Worm (Caenorhabditis elegans) whole organism, mixed stage, embryonic: ENCODE measurements around the gene B0507.6.

Experiments used
- M03D4.4 ChIP-seq: sonication (generic microtip); optimal IDR thresholded peaks from 2 replicates; lab custom pipeline; 2017; ENCODE audit warnings: mild to moderate bottlenecking, missing genetic modification characterization, missing compliant biosample characterization
- bed-3 ChIP-seq: fragments of 200-800 bp; sonication (Bioruptor generic); optimal IDR thresholded peaks from 3 replicates; lab custom pipeline; 2018; ENCODE audit warnings: mild to moderate bottlenecking, missing genetic modification characterization, moderate library complexity, missing compliant biosample characterization
- blmp-1 ChIP-seq: fragments of 150-350 bp; optimal IDR thresholded peaks from 2 replicates; lab custom pipeline; 2014; ENCODE audit warnings: missing biosample characterization, missing genetic modification characterization
- ceh-39 ChIP-seq: fragments of 150-350 bp; optimal IDR thresholded peaks from 2 replicates; lab custom pipeline; 2014; ENCODE audit warnings: missing biosample characterization, missing genetic modification characterization
- ceh-43 ChIP-seq: fragments of 200-800 bp; sonication (Bioruptor generic); optimal IDR thresholded peaks from 2 replicates; lab custom pipeline; 2018; ENCODE audit warnings: mild to moderate bottlenecking, missing genetic modification characterization, moderate library complexity, missing compliant biosample characterization
- ceh-83 ChIP-seq: fragments of 200-800 bp; sonication (Bioruptor generic); optimal IDR thresholded peaks from 2 replicates; lab custom pipeline; 2018; ENCODE audit warnings: mild to moderate bottlenecking, missing genetic modification characterization, missing compliant biosample characterization
- ces-1 ChIP-seq: fragments of 150-350 bp; optimal IDR thresholded peaks from 2 replicates; lab custom pipeline; 2014; ENCODE audit warnings: missing biosample characterization, missing genetic modification reagents, missing genetic modification characterization
- cnd-1 ChIP-seq: fragments of 200-800 bp; sonication (Bioruptor generic); optimal IDR thresholded peaks from 2 replicates; lab custom pipeline; 2018; ENCODE audit warnings: mild to moderate bottlenecking, missing genetic modification characterization, missing compliant biosample characterization
- drap-1 ChIP-seq: fragments of 200-800 bp; sonication (Bioruptor generic); optimal IDR thresholded peaks from 3 replicates; lab custom pipeline; 2018; ENCODE audit warnings: mild to moderate bottlenecking, missing genetic modification characterization, missing compliant biosample characterization
- elt-1 ChIP-seq: sonication (generic microtip); optimal IDR thresholded peaks from 2 replicates; lab custom pipeline; 2017; ENCODE audit warnings: missing genetic modification characterization, mild to moderate bottlenecking, missing compliant biosample characterization, antibody characterized with exemption, moderate library complexity, borderline replicate concordance; ENCODE audit not compliant: insufficient read depth
- ham-2 ChIP-seq: fragments of 200-800 bp; sonication (Bioruptor generic); optimal IDR thresholded peaks from 2 replicates; lab custom pipeline; 2018; ENCODE audit warnings: mild to moderate bottlenecking, missing genetic modification characterization, missing compliant biosample characterization
- hlh-1 ChIP-seq: fragments of 150-350 bp; optimal IDR thresholded peaks from 2 replicates; lab custom pipeline; 2014; ENCODE audit warnings: missing biosample characterization, missing genetic modification reagents, missing genetic modification characterization
- lin-13 ChIP-seq: fragments of 150-350 bp; optimal IDR thresholded peaks from 2 replicates; lab custom pipeline; 2014; ENCODE audit warnings: missing biosample characterization, missing genetic modification characterization
- lin-32 ChIP-seq: fragments of 200-800 bp; sonication (Bioruptor generic); optimal IDR thresholded peaks from 2 replicates; lab custom pipeline; 2018; ENCODE audit warnings: mild to moderate bottlenecking, missing genetic modification characterization, missing compliant biosample characterization
- lsy-2 ChIP-seq: fragments of 150-350 bp; optimal IDR thresholded peaks from 2 replicates; lab custom pipeline; 2014; ENCODE audit warnings: missing biosample characterization, missing genetic modification characterization
- mab-5 ChIP-seq: fragments of 150-350 bp; optimal IDR thresholded peaks from 2 replicates; lab custom pipeline; 2014; ENCODE audit warnings: missing biosample characterization, missing genetic modification characterization
- mep-1 ChIP-seq: fragments of 150-350 bp; optimal IDR thresholded peaks from 2 replicates; lab custom pipeline; 2017; ENCODE audit warnings: missing biosample characterization, missing genetic modification reagents, missing genetic modification characterization, inconsistent platforms
- mls-2 ChIP-seq: sonication (generic microtip); optimal IDR thresholded peaks from 2 replicates; lab custom pipeline; 2016; ENCODE audit warnings: mild to moderate bottlenecking, missing genetic modification characterization, moderate library complexity, missing compliant biosample characterization
- nhr-237 ChIP-seq: fragments of 150-350 bp; optimal IDR thresholded peaks from 2 replicates; lab custom pipeline; 2014; ENCODE audit warnings: missing biosample characterization, missing genetic modification characterization
- nhr-28 ChIP-seq: fragments of 150-350 bp; optimal IDR thresholded peaks from 2 replicates; lab custom pipeline; 2014; ENCODE audit warnings: missing biosample characterization, missing genetic modification characterization
- nhr-76 ChIP-seq: sonication (generic microtip); optimal IDR thresholded peaks from 2 replicates; lab custom pipeline; 2017; ENCODE audit warnings: missing biosample characterization, missing genetic modification characterization
- pha-4 ChIP-seq: fragments of 150-350 bp; optimal IDR thresholded peaks from 2 replicates; lab custom pipeline; 2018; ENCODE audit warnings: missing biosample characterization, missing genetic modification reagents, missing genetic modification characterization
- sem-2 ChIP-seq: fragments of 200-800 bp; sonication (Bioruptor generic); optimal IDR thresholded peaks from 2 replicates; lab custom pipeline; 2018; ENCODE audit warnings: mild to moderate bottlenecking, missing genetic modification characterization, missing compliant biosample characterization
- sptf-1 ChIP-seq: sonication (generic microtip); optimal IDR thresholded peaks from 2 replicates; lab custom pipeline; 2017; ENCODE audit warnings: mild to moderate bottlenecking, missing genetic modification characterization, moderate library complexity, missing compliant biosample characterization
- tbx-8 ChIP-seq: fragments of 200-800 bp; sonication (Bioruptor generic); optimal IDR thresholded peaks from 2 replicates; lab custom pipeline; 2018; ENCODE audit warnings: mild to moderate bottlenecking, missing genetic modification characterization, moderate library complexity, missing compliant biosample characterization
- unc-120 ChIP-seq: sonication (generic microtip); optimal IDR thresholded peaks from 2 replicates; lab custom pipeline; 2017; ENCODE audit warnings: missing genetic modification characterization, missing compliant biosample characterization; ENCODE audit not compliant: poor library complexity, severe bottlenecking
- unc-62 ChIP-seq: fragments of 150-350 bp; optimal IDR thresholded peaks from 2 replicates; lab custom pipeline; 2014; ENCODE audit warnings: missing biosample characterization, missing genetic modification reagents, missing genetic modification characterization
- zip-8 ChIP-seq: fragments of 150-350 bp; optimal IDR thresholded peaks from 2 replicates; lab custom pipeline; 2014; ENCODE audit warnings: missing biosample characterization, missing genetic modification characterization
- ztf-11 ChIP-seq: fragments of 150-350 bp; optimal IDR thresholded peaks from 2 replicates; lab custom pipeline; 2014; ENCODE audit warnings: missing biosample characterization, missing genetic modification characterization

Gene B0507.6

ce11 chrV:8773826-8774382 is 27.9 kb downstream of the B0507.6 start, which contains the start of gene B0507.2:
TSS of gene B0507.2 (plus strand) at chrV:8774332.
- TF ChIP-seq ces-1 (GFP tag; lab: Kevin White, UChicago): peak; percentile 51
- no peak for TF ChIP-seq hlh-1
- TF ChIP-seq, all 35 proteins: peak for 1

DNA sequence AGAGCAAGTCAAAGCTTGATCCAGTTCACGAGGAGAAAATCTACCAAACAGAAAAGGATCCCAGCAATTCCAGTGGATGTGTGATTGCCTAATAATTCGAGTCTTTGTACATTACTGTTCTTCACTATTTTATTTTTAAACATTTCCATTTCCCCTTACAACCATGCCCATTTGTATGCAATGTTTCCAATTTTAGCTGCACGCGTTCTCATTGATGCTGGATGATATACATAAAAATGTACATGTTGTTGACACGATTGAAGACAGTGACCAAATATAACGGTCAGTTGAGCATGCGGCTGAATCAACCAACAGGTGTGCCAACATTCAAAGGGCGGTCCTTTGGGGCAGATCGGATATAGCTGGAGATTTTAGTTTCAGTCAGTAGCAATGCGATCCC is 30.3 kb downstream of the B0507.6 start, which contains the start of gene B0507.1:
B0507.1 (plus strand) TSS at position 301 of the 400 bp plus-strand sequence.
- TF ChIP-seq nhr-76 (tag; lab: Kevin White, UChicago) (no peak), sem-2 (GFP tag; lab: Kevin White, UChicago) (no peak), pha-4 (tag; lab: Kevin White, UChicago) (no peak), mep-1 (no peak), ceh-43 (GFP tag; lab: Kevin White, UChicago) (no peak), ceh-39 (tag; lab: Kevin White, UChicago) (no peak)

DNA sequence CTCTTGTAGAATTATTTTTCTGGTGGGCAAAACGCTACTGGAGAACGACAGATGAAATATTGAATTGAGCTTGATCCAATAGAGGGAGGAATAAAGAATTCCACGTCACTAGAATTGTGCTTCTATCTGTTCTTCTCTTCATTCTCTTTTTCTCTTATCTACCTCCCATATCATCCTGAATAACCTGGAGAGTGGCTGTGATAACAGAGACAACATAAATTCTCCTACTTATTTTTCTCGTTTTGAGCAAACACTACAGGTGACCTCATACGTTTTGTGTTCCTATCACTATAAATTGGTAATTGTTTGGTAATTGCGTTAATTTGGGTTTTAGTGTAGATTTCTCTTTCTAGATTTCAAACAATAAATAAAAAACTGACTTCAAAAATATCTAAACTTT is 35.2 kb downstream of the B0507.6 start:
- no peak for TF ChIP-seq unc-120 (tag; lab: Kevin White, UChicago)
- TF ChIP-seq ztf-11: no peak
- TF ChIP-seq lsy-2 (tag; lab: Kevin White, UChicago): no peak
- no peak for TF ChIP-seq bed-3 (GFP tag; lab: Kevin White, UChicago)
- no peak for TF ChIP-seq lin-13 (tag; lab: Kevin White, UChicago)
- TF ChIP-seq M03D4.4 (tag; lab: Kevin White, UChicago): no peak
- no peak for TF ChIP-seq sem-2 (GFP tag; lab: Kevin White, UChicago)
- TF ChIP-seq blmp-1 (tag; lab: Kevin White, UChicago): no peak
- no peak for TF ChIP-seq ham-2
- TF ChIP-seq zip-8 (tag; lab: Kevin White, UChicago): no peak
- no peak for TF ChIP-seq mls-2 (tag; lab: Kevin White, UChicago)
- TF ChIP-seq nhr-28 (tag; lab: Kevin White, UChicago): no peak
- TF ChIP-seq ceh-83 (GFP tag; lab: Kevin White, UChicago): no peak
- TF ChIP-seq ces-1 (GFP tag; lab: Kevin White, UChicago): no peak

DNA sequence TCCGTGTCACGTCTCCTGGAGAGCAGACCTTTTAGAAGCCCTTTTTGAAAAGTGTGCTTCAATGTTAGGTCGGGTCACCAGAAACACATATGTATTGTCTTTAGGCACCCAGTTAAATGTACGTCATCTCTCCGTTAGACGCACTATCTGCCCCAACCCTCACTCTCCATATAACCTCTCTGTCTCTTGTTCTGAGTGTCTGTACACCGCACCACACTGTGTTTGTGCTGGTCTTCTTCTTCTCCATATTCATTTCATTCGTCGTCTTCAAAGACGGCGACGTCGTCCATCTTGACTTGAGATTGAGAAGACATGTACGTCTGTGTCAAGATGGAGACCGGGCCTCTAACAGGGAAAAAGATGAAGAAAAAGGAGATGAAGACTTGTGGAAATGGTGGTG is 36.2 kb downstream of the B0507.6 start:
- peak; percentile 33 for TF ChIP-seq sptf-1
- no peak for TF ChIP-seq tbx-8
- TF ChIP-seq sem-2 (GFP tag; lab: Kevin White, UChicago): no peak
- no peak for TF ChIP-seq ceh-83 (GFP tag; lab: Kevin White, UChicago)
- no peak for TF ChIP-seq ceh-43 (GFP tag; lab: Kevin White, UChicago)
- no peak for TF ChIP-seq blmp-1 (tag; lab: Kevin White, UChicago)
- TF ChIP-seq pha-4 (tag; lab: Kevin White, UChicago): no peak
- TF ChIP-seq mab-5 (tag; lab: Kevin White, UChicago): no peak

DNA sequence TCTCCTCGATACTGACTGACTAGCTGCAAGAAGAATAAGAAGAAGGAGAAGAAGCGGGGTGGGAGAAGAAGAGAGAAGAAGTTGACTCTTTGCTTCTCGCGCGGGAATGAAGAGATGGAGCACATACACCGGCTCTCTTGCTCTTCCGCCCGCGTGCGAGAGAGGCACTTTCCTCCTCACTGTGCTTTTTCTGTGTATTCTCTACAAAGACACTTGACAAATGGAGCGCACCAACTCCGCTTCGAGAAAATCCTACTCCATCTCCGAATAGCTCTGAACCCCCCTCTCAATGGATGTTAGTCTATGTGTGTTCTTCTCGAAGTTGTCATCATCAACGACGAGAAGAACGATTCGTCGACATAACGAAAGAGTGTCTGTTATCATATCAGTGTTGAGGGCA is 38.5 kb downstream of the B0507.6 start:
- peak; percentile 28 for TF ChIP-seq mep-1
- TF ChIP-seq zip-8 (tag; lab: Kevin White, UChicago): no peak
- peak; percentile 31 for TF ChIP-seq hlh-1
- no peak for TF ChIP-seq mls-2 (tag; lab: Kevin White, UChicago)
- TF ChIP-seq lin-13 (tag; lab: Kevin White, UChicago): no peak
- TF ChIP-seq pha-4 (tag; lab: Kevin White, UChicago): peak; percentile 48
- TF ChIP-seq, all 35 proteins: peak for 3

DNA sequence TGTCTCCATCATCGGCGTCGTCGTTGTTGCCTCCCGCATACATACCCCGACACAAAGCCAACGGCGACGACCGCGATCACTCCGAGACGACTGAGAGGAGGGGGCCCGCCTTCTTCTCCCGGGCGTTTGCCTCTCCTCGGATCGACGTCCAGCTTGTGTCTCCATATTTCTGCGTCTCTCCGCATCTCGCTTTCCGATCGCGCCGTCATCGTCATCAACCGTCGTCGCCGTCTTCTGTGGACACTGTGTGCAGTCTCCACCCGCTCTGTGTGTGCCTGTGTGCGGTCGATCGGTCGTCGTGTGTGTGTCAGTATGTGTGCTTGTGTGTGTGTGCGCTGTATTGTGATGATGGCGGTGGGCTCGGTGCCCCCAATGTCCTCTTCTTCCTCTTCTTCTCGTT is 39.6 kb downstream of the B0507.6 start:
- TF ChIP-seq bed-3 (GFP tag; lab: Kevin White, UChicago) (no peak), ceh-43 (GFP tag; lab: Kevin White, UChicago) (no peak), mls-2 (tag; lab: Kevin White, UChicago) (peak; percentile 46), ceh-83 (GFP tag; lab: Kevin White, UChicago) (peak; percentile 27), ztf-11 (peak; percentile 91), nhr-237 (tag; lab: Kevin White, UChicago) (no peak), sptf-1 (peak; percentile 77), ceh-39 (tag; lab: Kevin White, UChicago) (peak; percentile 8), ham-2 (peak; percentile 96), pha-4 (tag; lab: Kevin White, UChicago) (peak; percentile 66), drap-1 (GFP tag; lab: Kevin White, UChicago) (peak; percentile 64), unc-120 (tag; lab: Kevin White, UChicago) (peak; percentile 63), M03D4.4 (tag; lab: Kevin White, UChicago) (peak; percentile 73), cnd-1 (tag; lab: Kevin White, UChicago) (peak; percentile 86), unc-62 (GFP tag; lab: Kevin White, UChicago) (peak; percentile 70), zip-8 (tag; lab: Kevin White, UChicago) (no peak), tbx-8 (peak; percentile 55), lin-13 (tag; lab: Kevin White, UChicago) (peak; percentile 11), lsy-2 (tag; lab: Kevin White, UChicago) (peak; percentile 6), blmp-1 (tag; lab: Kevin White, UChicago) (no peak), hlh-1 (peak; percentile 24), elt-1 (tag; lab: Kevin White, UChicago) (no peak), lin-32 (GFP tag; lab: Kevin White, UChicago) (no peak), mep-1 (peak; percentile 23)
